Fruit fly (Drosophila melanogaster) whole organism, embryonic: ENCODE measurements around the gene Tace.
A peak's percentile ranks its signal among the peaks of the same experiment; 100 is the strongest.

Experiments used
- Aef1 ChIP-seq: fragments of 200-800 bp; sonication (Bioruptor generic); IDR thresholded peaks from 3 replicates; pipeline ENCODE4 v1.3.6; 2022; ENCODE audit warnings: missing biosample characterization, missing genetic modification characterization
- Atf3 ChIP-seq: fragments of 200-800 bp; sonication (Bioruptor generic); optimal IDR thresholded peaks from 3 replicates; lab custom pipeline; 2016; ENCODE audit warnings: missing biosample characterization, missing genetic modification characterization
- Bgb ChIP-seq: fragments of 200-800 bp; sonication (Bioruptor generic); IDR thresholded peaks from 2 replicates; pipeline ENCODE4 v1.3.6; 2022; ENCODE audit warnings: missing biosample characterization, missing genetic modification characterization; ENCODE audit not compliant: partially characterized antibody
- CG12391 ChIP-seq: fragments of 200-800 bp; sonication (Bioruptor generic); optimal IDR thresholded peaks from 3 replicates; lab custom pipeline; 2018; ENCODE audit warnings: missing biosample characterization, mild to moderate bottlenecking, missing genetic modification characterization, moderate library complexity
- CG12769 ChIP-seq: fragments of 200-800 bp; sonication (Bioruptor generic); optimal IDR thresholded peaks from 2 replicates; lab custom pipeline; 2019; ENCODE audit warnings: missing biosample characterization, mild to moderate bottlenecking, missing genetic modification characterization, moderate library complexity
- CG13424 ChIP-seq: fragments of 200-800 bp; sonication (Bioruptor generic); optimal IDR thresholded peaks from 2 replicates; lab custom pipeline; 2019; ENCODE audit warnings: missing biosample characterization, mild to moderate bottlenecking, missing genetic modification characterization, moderate library complexity
- CG17359 ChIP-seq: fragments of 200-800 bp; sonication (Bioruptor generic); optimal IDR thresholded peaks from 3 replicates; lab custom pipeline; 2018; ENCODE audit warnings: missing biosample characterization, mild to moderate bottlenecking, missing genetic modification characterization, moderate library complexity
- CG17612 ChIP-seq: fragments of 200-800 bp; sonication (Bioruptor generic); IDR thresholded peaks from 2 replicates; pipeline ENCODE4 v1.3.6; 2022; ENCODE audit warnings: missing biosample characterization, missing genetic modification characterization
- CG18262 ChIP-seq: fragments of 200-800 bp; optimal IDR thresholded peaks from 3 replicates; lab custom pipeline; 2019; ENCODE audit warnings: missing biosample characterization, mild to moderate bottlenecking, missing genetic modification characterization, moderate library complexity
- CG18476 ChIP-seq: fragments of 200-800 bp; sonication (Bioruptor generic); optimal IDR thresholded peaks from 2 replicates; lab custom pipeline; 2016; ENCODE audit warnings: missing biosample characterization, mild to moderate bottlenecking, missing genetic modification characterization
- CG30020 ChIP-seq: fragments of 200-800 bp; optimal IDR thresholded peaks from 2 replicates; lab custom pipeline; 2019; ENCODE audit warnings: missing biosample characterization, mild to moderate bottlenecking, missing genetic modification characterization, moderate library complexity
- CG30431 ChIP-seq: fragments of 200-800 bp; sonication (Bioruptor generic); optimal IDR thresholded peaks from 2 replicates; lab custom pipeline; 2017; ENCODE audit warnings: missing biosample characterization, missing genetic modification characterization
- CG31388 ChIP-seq: fragments of 200-800 bp; sonication (Bioruptor generic); optimal IDR thresholded peaks from 2 replicates; lab custom pipeline; 2016; ENCODE audit warnings: missing biosample characterization, missing genetic modification characterization
- CG31441 ChIP-seq: fragments of 200-800 bp; sonication (Bioruptor generic); IDR thresholded peaks from 2 replicates; pipeline ENCODE4 v1.3.6; 2022; ENCODE audit warnings: missing biosample characterization, missing genetic modification characterization
- CG34376 ChIP-seq: fragments of 200-800 bp; sonication (Bioruptor generic); optimal IDR thresholded peaks from 2 replicates; lab custom pipeline; 2018; ENCODE audit warnings: missing biosample characterization, mild to moderate bottlenecking, missing genetic modification characterization
- CG4424 ChIP-seq: fragments of 200-800 bp; sonication (Bioruptor generic); optimal IDR thresholded peaks from 3 replicates; lab custom pipeline; 2016; ENCODE audit warnings: missing biosample characterization, missing genetic modification characterization
- CG9215 ChIP-seq: fragments of 200-800 bp; sonication (Bioruptor generic); IDR thresholded peaks from 2 replicates; pipeline ENCODE4 v1.3.6; 2022; ENCODE audit warnings: missing biosample characterization, missing genetic modification characterization
- Camta ChIP-seq: fragments of 200-800 bp; sonication (Bioruptor generic); optimal IDR thresholded peaks from 2 replicates; lab custom pipeline; 2016; ENCODE audit warnings: missing biosample characterization, missing genetic modification characterization
- D ChIP-seq, 2 experiments: fragments of 200-800 bp in 1 of 2; fragments of >200 bp in 1 of 2; sonication (Bioruptor generic) in 1 of 2; optimal IDR thresholded peaks; 2 replicates in 1 of 2; 3 replicates in 1 of 2; lab custom pipeline; 2017; ENCODE audit warnings: mild to moderate bottlenecking in 1 of 2, missing biosample characterization in 1 of 2, missing genetic modification characterization in 1 of 2, missing genetic modification reagents in 1 of 2
- D19A ChIP-seq: fragments of 200-800 bp; optimal IDR thresholded peaks from 3 replicates; lab custom pipeline; 2019; ENCODE audit warnings: missing biosample characterization, mild to moderate bottlenecking, missing genetic modification characterization, moderate library complexity
- Deaf1 ChIP-seq: fragments of 200-800 bp; optimal IDR thresholded peaks from 3 replicates; lab custom pipeline; 2019; ENCODE audit warnings: missing biosample characterization, mild to moderate bottlenecking, missing genetic modification characterization, moderate library complexity
- ERR ChIP-seq: fragments of 200-800 bp; sonication (Bioruptor generic); optimal IDR thresholded peaks from 2 replicates; lab custom pipeline; 2016; ENCODE audit warnings: missing biosample characterization, missing genetic modification characterization
- Fer1 ChIP-seq: fragments of 200-800 bp; sonication (Bioruptor generic); optimal IDR thresholded peaks from 2 replicates; lab custom pipeline; 2017; ENCODE audit warnings: missing biosample characterization, mild to moderate bottlenecking, missing genetic modification characterization
- HLH3B ChIP-seq: fragments of 200-800 bp; sonication (Bioruptor generic); IDR thresholded peaks from 2 replicates; pipeline ENCODE4 v1.3.6; 2022; ENCODE audit warnings: missing biosample characterization, missing genetic modification characterization
- Mad ChIP-seq: fragments of 200-800 bp; sonication (Bioruptor generic); optimal IDR thresholded peaks from 2 replicates; lab custom pipeline; 2016; ENCODE audit warnings: missing biosample characterization, missing genetic modification characterization
- Max ChIP-seq: fragments of 200-800 bp; sonication (Bioruptor generic); optimal IDR thresholded peaks from 2 replicates; lab custom pipeline; 2016; ENCODE audit warnings: missing biosample characterization, mild to moderate bottlenecking, missing genetic modification characterization
- Mes4 ChIP-seq: fragments of 200-800 bp; sonication (Bioruptor generic); optimal IDR thresholded peaks from 2 replicates; lab custom pipeline; 2016; ENCODE audit warnings: missing biosample characterization, missing genetic modification characterization
- NC2β ChIP-seq: fragments of 200-800 bp; sonication (Bioruptor generic); optimal IDR thresholded peaks from 2 replicates; lab custom pipeline; 2016; ENCODE audit warnings: missing biosample characterization, missing genetic modification characterization
- Nf-YA ChIP-seq: fragments of 200-800 bp; sonication (Bioruptor generic); IDR thresholded peaks from 2 replicates; pipeline ENCODE4 v1.3.6; 2022; ENCODE audit warnings: missing biosample characterization, missing genetic modification characterization
- Ptx1 ChIP-seq: fragments of 200-800 bp; sonication (Bioruptor generic); IDR thresholded peaks from 2 replicates; pipeline ENCODE4 v1.3.6; 2022; ENCODE audit warnings: missing biosample characterization, missing genetic modification characterization
- amos ChIP-seq: fragments of 200-800 bp; sonication (Bioruptor generic); IDR thresholded peaks from 2 replicates; pipeline ENCODE4 v1.3.6; 2022; ENCODE audit warnings: missing biosample characterization, missing genetic modification characterization; ENCODE audit not compliant: partially characterized antibody
- bab2 ChIP-seq: fragments of 200-800 bp; sonication (Bioruptor generic); optimal IDR thresholded peaks from 2 replicates; lab custom pipeline; 2016; ENCODE audit warnings: missing biosample characterization, missing genetic modification characterization
- chm ChIP-seq: fragments of 200-800 bp; sonication (Bioruptor generic); IDR thresholded peaks from 2 replicates; pipeline ENCODE4 v1.3.6; 2022; ENCODE audit warnings: missing biosample characterization, missing genetic modification characterization
- crc ChIP-seq: fragments of 200-800 bp; sonication (Bioruptor generic); optimal IDR thresholded peaks from 2 replicates; lab custom pipeline; 2016; ENCODE audit warnings: missing biosample characterization, missing genetic modification characterization
- croc ChIP-seq: fragments of 200-800 bp; sonication (Bioruptor generic); conservative IDR thresholded peaks from 3 replicates; pipeline ENCODE4 v1.3.6; 2022; ENCODE audit warnings: missing biosample characterization, missing genetic modification characterization
- crol ChIP-seq: fragments of 200-800 bp; sonication (Bioruptor generic); IDR thresholded peaks from 2 replicates; pipeline ENCODE4 v1.3.6; 2022; ENCODE audit warnings: missing biosample characterization, missing genetic modification characterization
- dati ChIP-seq: fragments of 200-800 bp; sonication (Bioruptor generic); IDR thresholded peaks from 2 replicates; pipeline ENCODE4 v1.3.6; 2022; ENCODE audit warnings: missing biosample characterization, missing genetic modification characterization
- gce ChIP-seq: fragments of 200-800 bp; sonication (Bioruptor generic); IDR thresholded peaks from 3 replicates; pipeline ENCODE4 v1.3.6; 2022; ENCODE audit warnings: missing biosample characterization, missing genetic modification characterization
- gro ChIP-seq: fragments of 200-800 bp; sonication (Bioruptor generic); optimal IDR thresholded peaks from 2 replicates; lab custom pipeline; 2016; ENCODE audit warnings: missing biosample characterization, missing genetic modification characterization
- hth ChIP-seq: fragments of >200 bp; optimal IDR thresholded peaks from 2 replicates; lab custom pipeline; 2017; ENCODE audit warnings: inconsistent platforms
- kay ChIP-seq: fragments of 200-800 bp; sonication (Bioruptor generic); optimal IDR thresholded peaks from 2 replicates; lab custom pipeline; 2016; ENCODE audit warnings: missing biosample characterization, missing genetic modification characterization
- kni ChIP-seq: fragments of 200-800 bp; sonication (Bioruptor generic); optimal IDR thresholded peaks from 3 replicates; lab custom pipeline; 2017; ENCODE audit warnings: mild to moderate bottlenecking, missing biosample characterization, missing genetic modification reagents, missing genetic modification characterization
- nerfin-1 ChIP-seq: fragments of 200-800 bp; sonication (Bioruptor generic); optimal IDR thresholded peaks from 3 replicates; lab custom pipeline; 2019; ENCODE audit warnings: missing biosample characterization, mild to moderate bottlenecking, missing genetic modification characterization, moderate library complexity
- nerfin-2 ChIP-seq: fragments of 200-800 bp; sonication (Bioruptor generic); IDR thresholded peaks from 2 replicates; pipeline ENCODE4 v1.3.6; 2022; ENCODE audit warnings: missing biosample characterization, missing genetic modification characterization; ENCODE audit not compliant: partially characterized antibody
- run ChIP-seq: fragments of 200-800 bp; sonication (Bioruptor generic); optimal IDR thresholded peaks from 3 replicates; lab custom pipeline; 2018; ENCODE audit warnings: missing biosample characterization, mild to moderate bottlenecking, missing genetic modification characterization
- slbo ChIP-seq: fragments of 200-800 bp; sonication (Bioruptor generic); IDR thresholded peaks from 2 replicates; pipeline ENCODE4 v1.3.6; 2022; ENCODE audit warnings: missing biosample characterization, missing genetic modification characterization
- tna ChIP-seq: fragments of 200-800 bp; sonication (Bioruptor generic); IDR thresholded peaks from 2 replicates; pipeline ENCODE4 v1.3.6; 2022; ENCODE audit warnings: missing biosample characterization, missing genetic modification characterization; ENCODE audit not compliant: partially characterized antibody
- trh ChIP-seq: fragments of 200-800 bp; sonication (Bioruptor generic); optimal IDR thresholded peaks from 2 replicates; lab custom pipeline; 2016; ENCODE audit warnings: missing biosample characterization, missing genetic modification characterization
- ttk ChIP-seq: fragments of 200-800 bp; sonication (Bioruptor generic); IDR thresholded peaks from 2 replicates; pipeline ENCODE4 v2.1.2; 2022; ENCODE audit warnings: missing biosample characterization, missing genetic modification characterization

Gene Tace

dm6 chr3R:30021559-30022451 is 21.5 kb downstream of the Tace start, which contains the start of gene Mgat2 (continued):
- TF ChIP-seq nerfin-2 (peak; percentile 72), CG9215 (GFP tag; lab: Robert Waterston, UW) (no peak), Fer1 (GFP tag; lab: Kevin White, UChicago) (peak; percentile 74), NC2β (GFP tag; lab: Kevin White, UChicago) (peak; percentile 41), run (no peak), ERR (no peak), CG13424 (tag; lab: Kevin White, UChicago) (peak; percentile 27), CG4424 (GFP tag; lab: Kevin White, UChicago) (no peak), gro (GFP tag; lab: Kevin White, UChicago) (peak; percentile 45), Mes4 (GFP tag; lab: Kevin White, UChicago) (no peak), Mad (GFP tag; lab: Kevin White, UChicago) (no peak), kay (GFP tag; lab: Kevin White, UChicago) (no peak), nerfin-1 (tag; lab: Kevin White, UChicago) (peak; percentile 84), Aef1 (GFP tag; lab: Robert Waterston, UW) (no peak; the same call in 2 of the 3 replicates), CG17359 (tag; lab: Kevin White, UChicago) (no peak), Nf-YA (GFP tag; lab: Robert Waterston, UW) (no peak), CG18262 (tag; lab: Kevin White, UChicago) (peak; percentile 30), chm (GFP tag; lab: Robert Waterston, UW) (peak; percentile 83), trh (GFP tag; lab: Kevin White, UChicago) (no peak), Max (GFP tag; lab: Kevin White, UChicago) (peak; percentile 3), CG18476 (GFP tag; lab: Kevin White, UChicago) (no peak), slbo (GFP tag; lab: Robert Waterston, UW) (no peak), CG30020 (tag; lab: Kevin White, UChicago) (no peak), dati (GFP tag; lab: Robert Waterston, UW) (no peak), tna (GFP tag; lab: Robert Waterston, UW) (peak; percentile 72; the same call in 1 of the 2 replicates), D19A (tag; lab: Kevin White, UChicago) (no peak), croc (GFP tag; lab: Robert Waterston, UW) (no peak), gce (GFP tag; lab: Robert Waterston, UW) (peak; percentile 31; the same call in 1 of the 3 replicates), Ptx1 (no peak), kni (GFP tag; lab: Kevin White, UChicago) (peak; percentile 90), hth (no peak), HLH3B (GFP tag; lab: Robert Waterston, UW) (no peak), D (optimal IDR thresholded peaks at IDR 0.05; lab: Kevin White, UChicago) (no peak), D (GFP tag; optimal IDR thresholded peaks at IDR 0.05; lab: Kevin White, UChicago) (no peak), ttk (no peak), bab2 (no peak), Bgb (GFP tag; lab: Robert Waterston, UW) (peak; percentile 81), Deaf1 (peak; percentile 81), CG12769 (tag; lab: Kevin White, UChicago) (peak; percentile 95), CG31388 (GFP tag; lab: Kevin White, UChicago) (no peak), amos (GFP tag; lab: Robert Waterston, UW) (peak; percentile 85), CG30431 (no peak), CG17612 (GFP tag; lab: Robert Waterston, UW) (no peak), crc (GFP tag; lab: Kevin White, UChicago) (no peak), CG31441 (peak; percentile 48; the same call in 1 of the 2 replicates), CG34376 (GFP tag; lab: Kevin White, UChicago) (peak; percentile 84), Atf3 (GFP tag; lab: Kevin White, UChicago) (no peak), CG12391 (peak; percentile 6), Camta (GFP tag; lab: Kevin White, UChicago) (no peak), crol (GFP tag; lab: Robert Waterston, UW) (no peak)
